Worm (Caenorhabditis elegans): ENCODE measurements around the gene C11D2.7.

C11D2.7 gene

ce11 chrIV:6108665-6109064 is 46.5 kb downstream of the C11D2.7 start:
- TF ChIP-seq ceh-28 (tag; optimal IDR thresholded peaks at IDR 0.05) (no peak), ceh-16 (tag; optimal IDR thresholded peaks at IDR 0.05) (no peak)

All from whole organism, L3 larva.